Worm (Caenorhabditis elegans) whole organism, dauer: ENCODE measurements around the gene Y51B9A.7.

Source experiments
- unc-62 ChIP-seq: sonication (generic microtip); optimal IDR thresholded peaks from 2 replicates; lab custom pipeline; 2017; ENCODE audit warnings: missing biosample characterization, missing genetic modification reagents, missing genetic modification characterization

Y51B9A.7 gene

ce11 chrII:9399746-9400145 lies at the start of gene Y51B9A.7:
Y51B9A.7 (plus strand) TSS chrII:9400046.
- no peak for TF ChIP-seq unc-62 (GFP tag; lab: Kevin White, UChicago)

ce11 chrII:9352669-9353068 lies 47.2 kb upstream of the Y51B9A.7 start, which contains the start of the genes sdhb-1 and cup-15:
sdhb-1 (minus strand) TSS chrII:9352731.
cup-15 (plus strand) TSS chrII:9353000.
- no peak for TF ChIP-seq unc-62 (GFP tag; lab: Kevin White, UChicago)

- TF ChIP-seq unc-62 (GFP tag; lab: Kevin White, UChicago), result no peak
These were observed 43.1 kb upstream of the Y51B9A.7 start for ce11 chrII:9356723-9357122.

- no peak for TF ChIP-seq unc-62 (GFP tag; lab: Kevin White, UChicago)
These were observed 41.6 kb upstream of the Y51B9A.7 start, which contains the start of gene mel-11 for ce11 chrII:9358230-9358629. mel-11 (plus strand) TSS chrII:9358530.

- no peak for TF ChIP-seq unc-62 (GFP tag; lab: Kevin White, UChicago)
These were observed 37.6 kb upstream of the Y51B9A.7 start for ce11 chrII:9362249-9362648.

- no peak for TF ChIP-seq unc-62 (GFP tag; lab: Kevin White, UChicago)
These were observed 30.5 kb upstream of the Y51B9A.7 start for ce11 chrII:9369394-9369793.

ce11 chrII:9372393-9372792 lies 27.5 kb upstream of the Y51B9A.7 start, which contains the start of gene C06C3.3:
C06C3.3 (minus strand) TSS chrII:9372493.
- TF ChIP-seq unc-62 (GFP tag; lab: Kevin White, UChicago), result no peak

- TF ChIP-seq unc-62 (GFP tag; lab: Kevin White, UChicago), result no peak
These were observed 26.9 kb upstream of the Y51B9A.7 start, which contains the start of gene C06C3.4 for ce11 chrII:9372991-9373390. C06C3.4 (plus strand) TSS chrII:9373291.

- no peak for TF ChIP-seq unc-62 (GFP tag; lab: Kevin White, UChicago)
These were observed 25.0 kb upstream of the Y51B9A.7 start, which contains the start of gene C06C3.12 for ce11 chrII:9374807-9375206. C06C3.12 (plus strand) TSS chrII:9375107.

- TF ChIP-seq unc-62 (GFP tag; lab: Kevin White, UChicago), result no peak
These were observed 22.7 kb upstream of the Y51B9A.7 start, which contains the start of gene C06C3.10 for ce11 chrII:9377158-9377557. C06C3.10 (minus strand) TSS chrII:9377258.

- no peak for TF ChIP-seq unc-62 (GFP tag; lab: Kevin White, UChicago)
These were observed 21.7 kb upstream of the Y51B9A.7 start for ce11 chrII:9378174-9378573.

- no peak for TF ChIP-seq unc-62 (GFP tag; lab: Kevin White, UChicago)
These were observed 20.1 kb upstream of the Y51B9A.7 start, which contains the start of gene srh-48 for ce11 chrII:9379796-9380195. srh-48 (plus strand) TSS chrII:9380096.

- no peak for TF ChIP-seq unc-62 (GFP tag; lab: Kevin White, UChicago)
These were observed 14.6 kb upstream of the Y51B9A.7 start, which contains the start of gene C06C3.7 for ce11 chrII:9385241-9385640. C06C3.7 (plus strand) TSS chrII:9385541.

- TF ChIP-seq unc-62 (GFP tag; lab: Kevin White, UChicago), result no peak
These were observed 7.1 kb upstream of the Y51B9A.7 start, which contains the start of gene lido-17 for ce11 chrII:9392724-9393123. lido-17 (minus strand) TSS chrII:9392824.

- TF ChIP-seq unc-62 (GFP tag; lab: Kevin White, UChicago), result no peak
These were observed 2.4 kb upstream of the Y51B9A.7 start, which contains the start of gene Y51B9A.9 for ce11 chrII:9397496-9397895. Y51B9A.9 (minus strand) TSS chrII:9397596.

- no peak for TF ChIP-seq unc-62 (GFP tag; lab: Kevin White, UChicago)
These were observed 1.4 kb upstream of the Y51B9A.7 start, which contains the start of the genes Y51B9A.14 and Y51B9A.8 for ce11 chrII:9398370-9398901. Y51B9A.14 (minus strand) TSS chrII:9398470. Y51B9A.8 (plus strand) TSS chrII:9398851.

ce11 chrII:9403087-9403486 lies 3.2 kb downstream of the Y51B9A.7 start, which contains the start of gene Y51B9A.6:
Y51B9A.6 (minus strand) TSS chrII:9403187.
- TF ChIP-seq unc-62 (GFP tag; lab: Kevin White, UChicago), result no peak
